Worm (Caenorhabditis elegans): ENCODE results near the gene cogc-2.

ce11 chrIV:7043430-7043829, 4.0 kb upstream of the cogc-2 start:
- no peak for TF ChIP-seq lin-11 (tag; optimal IDR thresholded peaks at IDR 0.05)
- TF ChIP-seq odd-2 (tag; optimal IDR thresholded peaks at IDR 0.05) = no peak
- no peak for TF ChIP-seq mec-3 (tag; optimal IDR thresholded peaks at IDR 0.05; ENCODE audit: borderline replicate concordance)
- no peak for TF ChIP-seq fkh-6 (tag; optimal IDR thresholded peaks at IDR 0.05)
- no peak for TF ChIP-seq ceh-30 (tag; optimal IDR thresholded peaks at IDR 0.05)
- no peak for TF ChIP-seq ceh-18 (tag; optimal IDR thresholded peaks at IDR 0.05)
- TF ChIP-seq nfya-1 (tag; optimal IDR thresholded peaks at IDR 0.05) = no peak
- no peak for TF ChIP-seq F13H6.1 (tag; optimal IDR thresholded peaks at IDR 0.05)
- no peak for TF ChIP-seq nhr-11 (tag; optimal IDR thresholded peaks at IDR 0.05)
- no peak for TF ChIP-seq pha-4 (tag; optimal IDR thresholded peaks at IDR 0.05)
- TF ChIP-seq ets-4 (tag; optimal IDR thresholded peaks at IDR 0.05) = no peak
- no peak for TF ChIP-seq ceh-14 (tag; optimal IDR thresholded peaks at IDR 0.05)
- TF ChIP-seq Y22D7AL.16 (tag; optimal IDR thresholded peaks at IDR 0.05) = no peak
